Fruit fly (Drosophila melanogaster): ENCODE measurements around the gene RhoGAP16F.

The RhoGAP16F gene

dm6 chrX:18085470-18085797, 7.5 kb upstream of the RhoGAP16F start, which contains the start of gene Ada3 (continued):
- TF ChIP-seq Hr78 (GFP tag; optimal IDR thresholded peaks at IDR 0.05) (no peak), stwl (tag; optimal IDR thresholded peaks at IDR 0.05) (peak; percentile 46), CG2202 (tag; optimal IDR thresholded peaks at IDR 0.05) (no peak), Asciz (GFP tag; optimal IDR thresholded peaks at IDR 0.05) (peak; percentile 27), Six4 (GFP tag; optimal IDR thresholded peaks at IDR 0.05) (peak; percentile 57), CG18764 (GFP tag; optimal IDR thresholded peaks at IDR 0.05) (peak; percentile 49), kni (GFP tag; optimal IDR thresholded peaks at IDR 0.05) (no peak), CG7987 (GFP tag; optimal IDR thresholded peaks at IDR 0.05) (no peak)

- TF ChIP-seq mam (GFP tag; optimal IDR thresholded peaks at IDR 0.05): no peak
- TF ChIP-seq CG10462 (GFP tag; optimal IDR thresholded peaks at IDR 0.05): no peak
- no peak for TF ChIP-seq Ravus (GFP tag; IDR thresholded peaks at IDR 0.05)
- TF ChIP-seq CG2875 (GFP tag; optimal IDR thresholded peaks at IDR 0.05): no peak
- no peak for TF ChIP-seq CG12299 (tag; optimal IDR thresholded peaks at IDR 0.05)
- TF ChIP-seq Mrtf (GFP tag; IDR thresholded peaks at IDR 0.05): no peak
- no peak for TF ChIP-seq CG17359 (tag; optimal IDR thresholded peaks at IDR 0.05)
- TF ChIP-seq CG9215 (GFP tag; IDR thresholded peaks at IDR 0.05): no peak
- no peak for TF ChIP-seq Dip2 (GFP tag; IDR thresholded peaks at IDR 0.05)
- no peak for TF ChIP-seq CG13424 (tag; optimal IDR thresholded peaks at IDR 0.05)
- no peak for TF ChIP-seq CG3838 (GFP tag; optimal IDR thresholded peaks at IDR 0.05)
- no peak for TF ChIP-seq crc (GFP tag; optimal IDR thresholded peaks at IDR 0.05)
- TF ChIP-seq CG43689 (GFP tag; IDR thresholded peaks at IDR 0.05): no peak
- TF ChIP-seq ssp (GFP tag; IDR thresholded peaks at IDR 0.05): no peak
- no peak for TF ChIP-seq Myb (GFP tag; optimal IDR thresholded peaks at IDR 0.05)
- TF ChIP-seq tna (GFP tag; IDR thresholded peaks at IDR 0.05; ENCODE audit: partially characterized antibody): no peak
- no peak for TF ChIP-seq maf-S (GFP tag; optimal IDR thresholded peaks at IDR 0.05)
- TF ChIP-seq fd64A (GFP tag; optimal IDR thresholded peaks at IDR 0.05): no peak
- no peak for TF ChIP-seq NC2β (GFP tag; optimal IDR thresholded peaks at IDR 0.05)
These were observed 4.5 kb upstream of the RhoGAP16F start, which contains the start of gene CG7536 for dm6 chrX:18088432-18088831. TSS of gene CG7536 (minus strand) at chrX:18088532.

DNA sequence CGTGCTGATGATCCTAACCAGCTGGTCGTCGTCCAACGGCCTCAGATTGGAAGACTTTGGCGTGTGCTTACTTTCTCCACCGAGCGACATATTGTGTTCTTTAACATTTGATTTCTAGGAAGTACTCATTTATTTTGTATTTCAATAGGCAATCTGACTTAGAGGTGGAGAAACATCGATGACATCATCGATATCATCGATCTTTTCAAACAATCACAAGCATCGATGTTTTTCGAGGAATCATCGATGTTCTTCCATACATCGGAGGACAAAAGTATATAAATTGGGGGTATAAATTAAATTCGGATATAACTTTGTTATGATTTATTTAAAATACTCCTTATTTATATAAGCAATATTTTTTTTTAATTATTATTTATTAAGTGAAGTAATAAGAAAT, 2.6 kb upstream of the RhoGAP16F start, which contains the start of gene Swt1:
Swt1 (minus strand) TSS at position 177 of the 400 bp plus-strand sequence.
- no peak for TF ChIP-seq hth (optimal IDR thresholded peaks at IDR 0.05)
- no peak for TF ChIP-seq bowl (GFP tag; IDR thresholded peaks at IDR 0.05)
- TF ChIP-seq CG12659 (GFP tag; optimal IDR thresholded peaks at IDR 0.05): peak; percentile 5
- TF ChIP-seq prd (optimal IDR thresholded peaks at IDR 0.05): no peak
- TF ChIP-seq prd (GFP tag; IDR thresholded peaks at IDR 0.05): no peak
- TF ChIP-seq ems (GFP tag; optimal IDR thresholded peaks at IDR 0.05): no peak
- TF ChIP-seq CG7963 (GFP tag; IDR thresholded peaks at IDR 0.05; ENCODE audit: partially characterized antibody): peak; percentile 86
- TF ChIP-seq CG13424 (tag; optimal IDR thresholded peaks at IDR 0.05): no peak
- no peak for TF ChIP-seq PHDP (tag; optimal IDR thresholded peaks at IDR 0.05)
- peak; percentile 13 for TF ChIP-seq Hmr (GFP tag; optimal IDR thresholded peaks at IDR 0.05)
- no peak for TF ChIP-seq Neu2 (GFP tag; optimal IDR thresholded peaks at IDR 0.05; ENCODE audit: borderline replicate concordance)
- 0 out of 2 replicates have a peak, but pooled peaks have one; percentile 28 for TF ChIP-seq CG9932 (GFP tag; IDR thresholded peaks at IDR 0.05)
- peak; percentile 87 for TF ChIP-seq hb (GFP tag; IDR thresholded peaks at IDR 0.05; ENCODE audit: partially characterized antibody)
- TF ChIP-seq CG2116 (GFP tag; optimal IDR thresholded peaks at IDR 0.05): peak; percentile 39
- TF ChIP-seq amos (GFP tag; IDR thresholded peaks at IDR 0.05; ENCODE audit: partially characterized antibody): peak; percentile 94
- peak; percentile 44 for TF ChIP-seq CG1603 (tag; optimal IDR thresholded peaks at IDR 0.05)
- peak; percentile 71 for TF ChIP-seq MESR4 (GFP tag; optimal IDR thresholded peaks at IDR 0.05)
- TF ChIP-seq otp (GFP tag; IDR thresholded peaks at IDR 0.05): no peak
- no peak for TF ChIP-seq crol (GFP tag; IDR thresholded peaks at IDR 0.05)
- peak; percentile 6 for TF ChIP-seq CG30020 (tag; optimal IDR thresholded peaks at IDR 0.05)
- TF ChIP-seq danr (GFP tag; IDR thresholded peaks at IDR 0.05): no peak
- no peak for TF ChIP-seq CG9817 (tag; optimal IDR thresholded peaks at IDR 0.05)
- TF ChIP-seq sens-2 (GFP tag; IDR thresholded peaks at IDR 0.05): no peak
- no peak for TF ChIP-seq luna (GFP tag; optimal IDR thresholded peaks at IDR 0.05)
- TF ChIP-seq Ets65A (GFP tag): no peak

All from whole organism, embryonic.